Worm (Caenorhabditis elegans) whole organism, mixed stage, embryonic: Measurements from ENCODE around the gene C03B1.6.

ENCODE experiments used
- M03D4.4 ChIP-seq: sonication (generic microtip); optimal IDR thresholded peaks from 2 replicates; lab custom pipeline; 2017; ENCODE audit warnings: mild to moderate bottlenecking, missing genetic modification characterization, missing compliant biosample characterization
- bed-3 ChIP-seq: fragments of 200-800 bp; sonication (Bioruptor generic); optimal IDR thresholded peaks from 3 replicates; lab custom pipeline; 2018; ENCODE audit warnings: mild to moderate bottlenecking, missing genetic modification characterization, moderate library complexity, missing compliant biosample characterization
- blmp-1 ChIP-seq: fragments of 150-350 bp; optimal IDR thresholded peaks from 2 replicates; lab custom pipeline; 2014; ENCODE audit warnings: missing biosample characterization, missing genetic modification characterization
- ceh-39 ChIP-seq: fragments of 150-350 bp; optimal IDR thresholded peaks from 2 replicates; lab custom pipeline; 2014; ENCODE audit warnings: missing biosample characterization, missing genetic modification characterization
- ceh-43 ChIP-seq: fragments of 200-800 bp; sonication (Bioruptor generic); optimal IDR thresholded peaks from 2 replicates; lab custom pipeline; 2018; ENCODE audit warnings: mild to moderate bottlenecking, missing genetic modification characterization, moderate library complexity, missing compliant biosample characterization
- ceh-83 ChIP-seq: fragments of 200-800 bp; sonication (Bioruptor generic); optimal IDR thresholded peaks from 2 replicates; lab custom pipeline; 2018; ENCODE audit warnings: mild to moderate bottlenecking, missing genetic modification characterization, missing compliant biosample characterization
- ces-1 ChIP-seq: fragments of 150-350 bp; optimal IDR thresholded peaks from 2 replicates; lab custom pipeline; 2014; ENCODE audit warnings: missing biosample characterization, missing genetic modification reagents, missing genetic modification characterization
- cnd-1 ChIP-seq: fragments of 200-800 bp; sonication (Bioruptor generic); optimal IDR thresholded peaks from 2 replicates; lab custom pipeline; 2018; ENCODE audit warnings: mild to moderate bottlenecking, missing genetic modification characterization, missing compliant biosample characterization
- drap-1 ChIP-seq: fragments of 200-800 bp; sonication (Bioruptor generic); optimal IDR thresholded peaks from 3 replicates; lab custom pipeline; 2018; ENCODE audit warnings: mild to moderate bottlenecking, missing genetic modification characterization, missing compliant biosample characterization
- elt-1 ChIP-seq: sonication (generic microtip); optimal IDR thresholded peaks from 2 replicates; lab custom pipeline; 2017; ENCODE audit warnings: missing genetic modification characterization, mild to moderate bottlenecking, missing compliant biosample characterization, antibody characterized with exemption, moderate library complexity, borderline replicate concordance; ENCODE audit not compliant: insufficient read depth
- elt-3 ChIP-seq: fragments of 150-350 bp; optimal IDR thresholded peaks from 2 replicates; lab custom pipeline; 2014; ENCODE audit warnings: missing biosample characterization, missing genetic modification characterization
- flh-1 ChIP-seq: fragments of 200-800 bp; sonication (Bioruptor generic); optimal IDR thresholded peaks from 2 replicates; lab custom pipeline; 2018; ENCODE audit warnings: mild to moderate bottlenecking, missing genetic modification characterization, moderate library complexity, missing compliant biosample characterization
- ham-2 ChIP-seq: fragments of 200-800 bp; sonication (Bioruptor generic); optimal IDR thresholded peaks from 2 replicates; lab custom pipeline; 2018; ENCODE audit warnings: mild to moderate bottlenecking, missing genetic modification characterization, missing compliant biosample characterization
- hlh-1 ChIP-seq: fragments of 150-350 bp; optimal IDR thresholded peaks from 2 replicates; lab custom pipeline; 2014; ENCODE audit warnings: missing biosample characterization, missing genetic modification reagents, missing genetic modification characterization
- lin-13 ChIP-seq: fragments of 150-350 bp; optimal IDR thresholded peaks from 2 replicates; lab custom pipeline; 2014; ENCODE audit warnings: missing biosample characterization, missing genetic modification characterization
- lin-32 ChIP-seq: fragments of 200-800 bp; sonication (Bioruptor generic); optimal IDR thresholded peaks from 2 replicates; lab custom pipeline; 2018; ENCODE audit warnings: mild to moderate bottlenecking, missing genetic modification characterization, missing compliant biosample characterization
- lsy-2 ChIP-seq: fragments of 150-350 bp; optimal IDR thresholded peaks from 2 replicates; lab custom pipeline; 2014; ENCODE audit warnings: missing biosample characterization, missing genetic modification characterization
- mab-5 ChIP-seq: fragments of 150-350 bp; optimal IDR thresholded peaks from 2 replicates; lab custom pipeline; 2014; ENCODE audit warnings: missing biosample characterization, missing genetic modification characterization
- mep-1 ChIP-seq: fragments of 150-350 bp; optimal IDR thresholded peaks from 2 replicates; lab custom pipeline; 2017; ENCODE audit warnings: missing biosample characterization, missing genetic modification reagents, missing genetic modification characterization, inconsistent platforms
- mls-2 ChIP-seq: sonication (generic microtip); optimal IDR thresholded peaks from 2 replicates; lab custom pipeline; 2016; ENCODE audit warnings: mild to moderate bottlenecking, missing genetic modification characterization, moderate library complexity, missing compliant biosample characterization
- nhr-12 ChIP-seq: fragments of 150-350 bp; optimal IDR thresholded peaks from 2 replicates; lab custom pipeline; 2014; ENCODE audit warnings: missing biosample characterization, missing genetic modification characterization
- nhr-2 ChIP-seq: fragments of 150-350 bp; optimal IDR thresholded peaks from 2 replicates; lab custom pipeline; 2014; ENCODE audit warnings: missing biosample characterization, missing genetic modification characterization
- nhr-28 ChIP-seq: fragments of 150-350 bp; optimal IDR thresholded peaks from 2 replicates; lab custom pipeline; 2014; ENCODE audit warnings: missing biosample characterization, missing genetic modification characterization
- nhr-76 ChIP-seq: sonication (generic microtip); optimal IDR thresholded peaks from 2 replicates; lab custom pipeline; 2017; ENCODE audit warnings: missing biosample characterization, missing genetic modification characterization
- pha-4 ChIP-seq: fragments of 150-350 bp; optimal IDR thresholded peaks from 2 replicates; lab custom pipeline; 2018; ENCODE audit warnings: missing biosample characterization, missing genetic modification reagents, missing genetic modification characterization
- sem-2 ChIP-seq: fragments of 200-800 bp; sonication (Bioruptor generic); optimal IDR thresholded peaks from 2 replicates; lab custom pipeline; 2018; ENCODE audit warnings: mild to moderate bottlenecking, missing genetic modification characterization, missing compliant biosample characterization
- snpc-4 ChIP-seq: fragments of 150-350 bp; optimal IDR thresholded peaks from 2 replicates; lab custom pipeline; 2014; ENCODE audit warnings: missing biosample characterization, missing genetic modification characterization
- sptf-1 ChIP-seq: sonication (generic microtip); optimal IDR thresholded peaks from 2 replicates; lab custom pipeline; 2017; ENCODE audit warnings: mild to moderate bottlenecking, missing genetic modification characterization, moderate library complexity, missing compliant biosample characterization
- tbx-8 ChIP-seq: fragments of 200-800 bp; sonication (Bioruptor generic); optimal IDR thresholded peaks from 2 replicates; lab custom pipeline; 2018; ENCODE audit warnings: mild to moderate bottlenecking, missing genetic modification characterization, moderate library complexity, missing compliant biosample characterization
- unc-120 ChIP-seq: sonication (generic microtip); optimal IDR thresholded peaks from 2 replicates; lab custom pipeline; 2017; ENCODE audit warnings: missing genetic modification characterization, missing compliant biosample characterization; ENCODE audit not compliant: poor library complexity, severe bottlenecking
- unc-39 ChIP-seq: fragments of 150-350 bp; optimal IDR thresholded peaks from 2 replicates; lab custom pipeline; 2014; ENCODE audit warnings: missing biosample characterization, missing genetic modification characterization
- unc-62 ChIP-seq: fragments of 150-350 bp; optimal IDR thresholded peaks from 2 replicates; lab custom pipeline; 2014; ENCODE audit warnings: missing biosample characterization, missing genetic modification reagents, missing genetic modification characterization
- zip-8 ChIP-seq: fragments of 150-350 bp; optimal IDR thresholded peaks from 2 replicates; lab custom pipeline; 2014; ENCODE audit warnings: missing biosample characterization, missing genetic modification characterization
- ztf-11 ChIP-seq: fragments of 150-350 bp; optimal IDR thresholded peaks from 2 replicates; lab custom pipeline; 2014; ENCODE audit warnings: missing biosample characterization, missing genetic modification characterization

Gene C03B1.6

ce11 chrX:6360658-6361057 lies 10.5 kb downstream of the C03B1.6 start, which contains the start of gene C03B1.14:
Gene C03B1.14 (minus strand): TSS chrX:6360758.
- TF ChIP-seq snpc-4 (no peak), ceh-39 (tag; lab: Kevin White, UChicago) (no peak), M03D4.4 (no peak), ceh-83 (no peak), elt-3 (tag; lab: Kevin White, UChicago) (no peak), nhr-12 (tag; lab: Kevin White, UChicago) (no peak), nhr-2 (tag; lab: Kevin White, UChicago) (no peak)

- TF ChIP-seq blmp-1 (no peak), nhr-76 (tag; lab: Kevin White, UChicago) (no peak), mab-5 (tag; lab: Kevin White, UChicago) (no peak), hlh-1 (tag; lab: Kevin White, UChicago) (no peak), unc-62 (GFP tag; lab: Kevin White, UChicago) (no peak), mep-1 (tag; lab: Kevin White, UChicago) (no peak), lin-13 (no peak), ces-1 (no peak), elt-1 (tag; lab: Kevin White, UChicago) (no peak), drap-1 (GFP tag; lab: Kevin White, UChicago) (no peak), sem-2 (no peak), unc-39 (no peak), ham-2 (no peak), ceh-43 (GFP tag; lab: Kevin White, UChicago) (no peak), mls-2 (no peak), bed-3 (GFP tag; lab: Kevin White, UChicago) (no peak), tbx-8 (GFP tag; lab: Kevin White, UChicago) (no peak), flh-1 (GFP tag; lab: Kevin White, UChicago) (no peak), M03D4.4 (no peak), nhr-28 (no peak)
These were observed 14.1 kb downstream of the C03B1.6 start, which contains the start of gene C03B1.4 for ce11 chrX:6364196-6364595. Gene C03B1.4 (plus strand): TSS chrX:6364496.

ce11 chrX:6365715-6366114 lies 15.6 kb downstream of the C03B1.6 start, which contains the start of gene C03B1.3:
Gene C03B1.3 (plus strand): TSS chrX:6366015.
- TF ChIP-seq unc-39 = no peak
- no peak for TF ChIP-seq nhr-12 (tag; lab: Kevin White, UChicago)
- no peak for TF ChIP-seq lsy-2
- no peak for TF ChIP-seq ham-2
- no peak for TF ChIP-seq M03D4.4
- no peak for TF ChIP-seq drap-1 (GFP tag; lab: Kevin White, UChicago)
- TF ChIP-seq zip-8 (tag; lab: Kevin White, UChicago) = no peak
- no peak for TF ChIP-seq unc-62 (GFP tag; lab: Kevin White, UChicago)
- no peak for TF ChIP-seq ceh-39 (tag; lab: Kevin White, UChicago)
- no peak for TF ChIP-seq elt-1 (tag; lab: Kevin White, UChicago)
- TF ChIP-seq nhr-2 (tag; lab: Kevin White, UChicago) = no peak

DNA sequence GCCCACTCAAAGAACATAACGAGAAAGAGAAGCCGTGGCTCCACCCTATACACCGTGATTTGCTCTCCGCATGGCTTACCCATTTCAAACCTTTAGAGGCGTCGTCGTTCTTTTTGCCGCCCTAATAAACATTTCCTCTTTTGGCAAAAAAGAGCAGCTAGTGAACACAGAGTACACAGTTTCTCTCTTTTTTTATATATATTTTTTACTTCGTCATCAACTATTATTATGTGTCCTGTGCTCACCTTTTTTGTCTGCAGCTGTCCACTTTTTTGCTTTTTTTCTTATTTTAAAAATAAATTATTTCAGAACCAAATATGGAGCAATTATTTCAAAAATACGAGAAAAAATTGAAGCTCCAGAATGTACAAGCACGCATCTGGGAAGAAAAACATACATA lies 19.6 kb downstream of the C03B1.6 start, which contains the start of gene C03B1.2:
C03B1.2 (plus strand) TSS at position 301 of the 400 bp plus-strand sequence.
- TF ChIP-seq ham-2 (no peak), mab-5 (tag; lab: Kevin White, UChicago) (no peak), blmp-1 (no peak), nhr-2 (tag; lab: Kevin White, UChicago) (no peak)

DNA sequence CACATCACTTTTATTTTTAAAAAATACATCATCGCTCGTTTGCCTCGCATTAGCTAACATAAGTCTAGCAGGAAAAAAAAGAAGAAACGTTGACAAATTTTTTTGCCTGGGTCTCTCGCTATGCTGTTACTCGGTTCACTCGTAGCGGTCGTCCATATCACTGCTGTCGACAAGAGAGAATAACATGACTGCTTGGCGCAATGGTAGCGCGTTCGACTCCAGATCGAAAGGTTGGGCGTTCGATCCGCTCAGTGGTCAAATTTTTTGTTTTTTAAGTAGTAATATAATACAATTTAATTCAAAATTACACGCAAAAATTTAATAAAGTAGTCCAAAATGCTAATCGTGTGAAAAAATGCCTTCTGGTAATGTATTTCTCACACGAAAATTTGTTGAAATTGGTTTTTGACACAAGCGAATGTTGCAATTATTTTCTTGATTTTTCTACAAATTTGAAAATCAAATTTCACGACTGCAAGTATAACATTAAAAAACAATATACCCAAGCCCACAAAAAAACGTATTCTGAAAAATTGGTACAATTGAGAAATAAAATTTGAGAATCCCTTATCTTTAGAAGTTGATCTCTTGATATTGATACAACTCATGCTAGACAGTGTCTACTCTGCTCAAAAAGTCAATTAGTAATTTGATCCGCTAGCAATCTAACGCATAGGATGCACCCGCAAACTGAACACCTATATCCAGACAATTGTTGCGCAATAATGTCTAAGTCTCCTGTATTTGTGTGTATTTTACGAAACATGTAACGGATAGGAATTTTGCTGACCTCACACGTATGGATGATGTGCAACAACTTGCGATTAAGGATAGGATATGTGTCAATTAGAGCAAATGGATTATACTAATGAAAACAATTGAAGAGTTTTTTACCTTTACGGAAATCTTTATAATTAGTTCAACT lies 21.3 kb downstream of the C03B1.6 start:
- peak; percentile 71 for TF ChIP-seq bed-3 (GFP tag; lab: Kevin White, UChicago)
- no peak for TF ChIP-seq blmp-1
- TF ChIP-seq tbx-8 (GFP tag; lab: Kevin White, UChicago) = peak; percentile 79
- peak; percentile 11 for TF ChIP-seq mep-1 (tag; lab: Kevin White, UChicago)
- TF ChIP-seq elt-1 (tag; lab: Kevin White, UChicago) = no peak
- peak; percentile 71 for TF ChIP-seq sem-2
- peak; percentile 58 for TF ChIP-seq ceh-43 (GFP tag; lab: Kevin White, UChicago)
- TF ChIP-seq zip-8 (tag; lab: Kevin White, UChicago) = peak; percentile 76
- no peak for TF ChIP-seq lsy-2
- TF ChIP-seq elt-3 (tag; lab: Kevin White, UChicago) = no peak
- no peak for TF ChIP-seq snpc-4
- peak; percentile 84 for TF ChIP-seq ceh-83
- TF ChIP-seq unc-39 = no peak
- TF ChIP-seq cnd-1 (tag; lab: Kevin White, UChicago) = peak; percentile 68
- TF ChIP-seq hlh-1 (tag; lab: Kevin White, UChicago) = peak; percentile 46
- TF ChIP-seq flh-1 (GFP tag; lab: Kevin White, UChicago) = peak; percentile 43
- TF ChIP-seq nhr-76 (tag; lab: Kevin White, UChicago) = no peak
- peak; percentile 66 for TF ChIP-seq nhr-2 (tag; lab: Kevin White, UChicago)
- no peak for TF ChIP-seq lin-13
- no peak for TF ChIP-seq ces-1
- no peak for TF ChIP-seq ceh-39 (tag; lab: Kevin White, UChicago)
- peak; percentile 59 for TF ChIP-seq unc-120 (tag; lab: Kevin White, UChicago)
- peak; percentile 83 for TF ChIP-seq M03D4.4
- TF ChIP-seq ham-2 = peak; percentile 47
- peak; percentile 79 for TF ChIP-seq drap-1 (GFP tag; lab: Kevin White, UChicago)
- peak; percentile 22 for TF ChIP-seq mab-5 (tag; lab: Kevin White, UChicago)
- no peak for TF ChIP-seq nhr-28
- no peak for TF ChIP-seq unc-62 (GFP tag; lab: Kevin White, UChicago)
- peak; percentile 77 for TF ChIP-seq mls-2
- TF ChIP-seq nhr-12 (tag; lab: Kevin White, UChicago) = no peak
- TF ChIP-seq pha-4 (tag; lab: Kevin White, UChicago) = no peak
- peak; percentile 37 for TF ChIP-seq lin-32 (GFP tag; lab: Kevin White, UChicago)
- peak; percentile 88 for TF ChIP-seq sptf-1 (tag; lab: Kevin White, UChicago)
- TF ChIP-seq ztf-11 (tag; lab: Kevin White, UChicago) = no peak
